Worm (Caenorhabditis elegans): ENCODE data around the gene K01A2.10.

ce11 chrII:305645-306044, 17.3 kb downstream of the K01A2.10 start, which contains the start of gene col-69:
- TF ChIP-seq aly-1 (tag; optimal IDR thresholded peaks at IDR 0.05) (no peak), tbx-11 (GFP tag; IDR thresholded peaks at IDR 0.05) (no peak), ceh-13 (GFP tag; optimal IDR thresholded peaks at IDR 0.05) (no peak), ama-1 (optimal IDR thresholded peaks at IDR 0.05) (no peak), scrt-1 (GFP tag; IDR thresholded peaks at IDR 0.05) (no peak), hmbx-1 (tag; optimal IDR thresholded peaks at IDR 0.05) (no peak)
